Worm (Caenorhabditis elegans) whole organism, mixed stage, embryonic: ENCODE measurements around the gene lido-9.

Experiments used
- M03D4.4 ChIP-seq: sonication (generic microtip); optimal IDR thresholded peaks from 2 replicates; lab custom pipeline; 2017; ENCODE audit warnings: mild to moderate bottlenecking, missing genetic modification characterization, missing compliant biosample characterization
- bed-3 ChIP-seq: fragments of 200-800 bp; sonication (Bioruptor generic); optimal IDR thresholded peaks from 3 replicates; lab custom pipeline; 2018; ENCODE audit warnings: mild to moderate bottlenecking, missing genetic modification characterization, moderate library complexity, missing compliant biosample characterization
- elt-1 ChIP-seq: sonication (generic microtip); optimal IDR thresholded peaks from 2 replicates; lab custom pipeline; 2017; ENCODE audit warnings: missing genetic modification characterization, mild to moderate bottlenecking, missing compliant biosample characterization, antibody characterized with exemption, moderate library complexity, borderline replicate concordance; ENCODE audit not compliant: insufficient read depth
- lin-32 ChIP-seq: fragments of 200-800 bp; sonication (Bioruptor generic); optimal IDR thresholded peaks from 2 replicates; lab custom pipeline; 2018; ENCODE audit warnings: mild to moderate bottlenecking, missing genetic modification characterization, missing compliant biosample characterization
- snpc-4 ChIP-seq: fragments of 150-350 bp; optimal IDR thresholded peaks from 2 replicates; lab custom pipeline; 2014; ENCODE audit warnings: missing biosample characterization, missing genetic modification characterization
- unc-62 ChIP-seq: fragments of 150-350 bp; optimal IDR thresholded peaks from 2 replicates; lab custom pipeline; 2014; ENCODE audit warnings: missing biosample characterization, missing genetic modification reagents, missing genetic modification characterization

ce11 chrII:2979061-2979460 lies 21.5 kb upstream of the lido-9 start:
- TF ChIP-seq bed-3 (GFP tag; lab: Kevin White, UChicago) = no peak
- no peak for TF ChIP-seq M03D4.4 (tag; lab: Kevin White, UChicago)
- TF ChIP-seq elt-1 (tag; lab: Kevin White, UChicago) = no peak
- no peak for TF ChIP-seq snpc-4
- no peak for TF ChIP-seq lin-32 (GFP tag; lab: Kevin White, UChicago)
- TF ChIP-seq unc-62 (GFP tag; lab: Kevin White, UChicago) = no peak
